Worm (Caenorhabditis elegans) whole organism, L3 larva: ENCODE data around the gene T26C5.3.

Source experiments
- R02D3.7 ChIP-seq: fragments of 150-350 bp; optimal IDR thresholded peaks from 2 replicates; lab custom pipeline; 2014; ENCODE audit warnings: missing biosample characterization, missing genetic modification characterization
- ZK546.5 ChIP-seq: sonication (generic microtip); optimal IDR thresholded peaks from 2 replicates; lab custom pipeline; 2017; ENCODE audit warnings: missing biosample characterization, missing genetic modification characterization
- aly-2 ChIP-seq: fragments of 150-350 bp; optimal IDR thresholded peaks from 2 replicates; lab custom pipeline; 2014; ENCODE audit warnings: missing biosample characterization, missing genetic modification characterization
- ama-1 ChIP-seq: fragments of 150-350 bp; optimal IDR thresholded peaks from 2 replicates; lab custom pipeline; 2018
- ceh-28 ChIP-seq: fragments of 150-350 bp; optimal IDR thresholded peaks from 2 replicates; lab custom pipeline; 2014; ENCODE audit warnings: missing biosample characterization, missing genetic modification reagents, missing genetic modification characterization
- ceh-82 ChIP-seq: fragments of 150-350 bp; optimal IDR thresholded peaks from 2 replicates; lab custom pipeline; 2014; ENCODE audit warnings: missing biosample characterization, missing genetic modification characterization
- daf-12 ChIP-seq: fragments of 150-350 bp; optimal IDR thresholded peaks from 2 replicates; lab custom pipeline; 2014; ENCODE audit warnings: missing biosample characterization, missing genetic modification reagents, missing genetic modification characterization
- egl-27 ChIP-seq: sonication (generic microtip); optimal IDR thresholded peaks from 4 replicates; lab custom pipeline; 2017; ENCODE audit warnings: missing biosample characterization, missing genetic modification reagents, missing genetic modification characterization
- egl-5 ChIP-seq: fragments of 150-350 bp; optimal IDR thresholded peaks from 2 replicates; lab custom pipeline; 2017; ENCODE audit warnings: missing biosample characterization, missing genetic modification reagents, missing genetic modification characterization, inconsistent platforms
- elt-2 ChIP-seq: sonication (generic microtip); optimal IDR thresholded peaks from 2 replicates; lab custom pipeline; 2016; ENCODE audit warnings: missing genetic modification reagents, mild to moderate bottlenecking, missing genetic modification characterization, missing compliant biosample characterization
- elt-3 ChIP-seq, 3 experiments: fragments of 150-350 bp in 1 of 3; sonication (generic microtip) in 2 of 3; optimal IDR thresholded peaks; 2 replicates in 2 of 3; 4 replicates in 1 of 3; lab custom pipeline; 2014 to 2017; ENCODE audit warnings: missing biosample characterization in 3 of 3, missing genetic modification characterization in 3 of 3
- eor-1 ChIP-seq, 2 experiments: fragments of 150-350 bp; optimal IDR thresholded peaks; 2 replicates each; lab custom pipeline; 2014 to 2018; ENCODE audit warnings: missing biosample characterization in 2 of 2, missing genetic modification characterization in 2 of 2
- fkh-10 ChIP-seq: sonication (generic microtip); optimal IDR thresholded peaks from 2 replicates; lab custom pipeline; 2017; ENCODE audit warnings: missing biosample characterization, missing genetic modification reagents, missing genetic modification characterization
- fkh-2 ChIP-seq: fragments of 150-350 bp; optimal IDR thresholded peaks from 2 replicates; lab custom pipeline; 2014; ENCODE audit warnings: missing biosample characterization, missing genetic modification reagents, missing genetic modification characterization
- fos-1 ChIP-seq: fragments of 150-350 bp; optimal IDR thresholded peaks from 2 replicates; lab custom pipeline; 2014; ENCODE audit warnings: missing biosample characterization, missing genetic modification characterization
- jun-1 ChIP-seq: fragments of 150-350 bp; optimal IDR thresholded peaks from 2 replicates; lab custom pipeline; 2014; ENCODE audit warnings: missing biosample characterization, missing genetic modification reagents, missing genetic modification characterization
- lin-15B ChIP-seq: fragments of 150-350 bp; optimal IDR thresholded peaks from 2 replicates; lab custom pipeline; 2014; ENCODE audit warnings: missing biosample characterization, missing genetic modification characterization
- lin-39 ChIP-seq: fragments of 150-350 bp; optimal IDR thresholded peaks from 2 replicates; lab custom pipeline; 2018; ENCODE audit warnings: missing biosample characterization, missing genetic modification reagents, missing genetic modification characterization
- lsy-12 ChIP-seq: sonication (generic microtip); optimal IDR thresholded peaks from 2 replicates; lab custom pipeline; 2016; ENCODE audit warnings: mild to moderate bottlenecking, missing genetic modification characterization, missing compliant biosample characterization
- mdl-1 ChIP-seq: fragments of 150-350 bp; optimal IDR thresholded peaks from 2 replicates; lab custom pipeline; 2014; ENCODE audit warnings: missing biosample characterization, missing genetic modification characterization
- mml-1 ChIP-seq: fragments of 150-350 bp; sonication (generic microtip); optimal IDR thresholded peaks from 3 replicates; lab custom pipeline; 2014; ENCODE audit warnings: missing biosample characterization, missing genetic modification characterization
- nhr-11 ChIP-seq: fragments of 150-350 bp; optimal IDR thresholded peaks from 2 replicates; lab custom pipeline; 2014; ENCODE audit warnings: missing biosample characterization, missing genetic modification characterization
- nhr-23 ChIP-seq: fragments of 150-350 bp; optimal IDR thresholded peaks from 2 replicates; lab custom pipeline; 2014; ENCODE audit warnings: missing biosample characterization, missing genetic modification reagents, missing genetic modification characterization
- nhr-237 ChIP-seq: fragments of 150-350 bp; optimal IDR thresholded peaks from 2 replicates; lab custom pipeline; 2014; ENCODE audit warnings: missing biosample characterization, missing genetic modification characterization
- nhr-25 ChIP-seq: sonication (generic microtip); optimal IDR thresholded peaks from 2 replicates; lab custom pipeline; 2017; ENCODE audit warnings: missing biosample characterization, missing genetic modification characterization
- nhr-28 ChIP-seq: fragments of 150-350 bp; optimal IDR thresholded peaks from 2 replicates; lab custom pipeline; 2014; ENCODE audit warnings: missing biosample characterization, missing genetic modification characterization
- nhr-43 ChIP-seq: sonication (generic microtip); optimal IDR thresholded peaks from 2 replicates; lab custom pipeline; 2016; ENCODE audit warnings: mild to moderate bottlenecking, missing genetic modification characterization, missing compliant biosample characterization; ENCODE audit not compliant: poor library complexity, severe bottlenecking
- nhr-76 ChIP-seq: fragments of 150-350 bp; sonication (generic microtip); optimal IDR thresholded peaks from 5 replicates; lab custom pipeline; 2014; ENCODE audit warnings: missing biosample characterization, missing genetic modification characterization
- nhr-77 ChIP-seq: fragments of 150-350 bp; optimal IDR thresholded peaks from 2 replicates; lab custom pipeline; 2014; ENCODE audit warnings: missing biosample characterization, missing genetic modification characterization
- pha-4 ChIP-seq: fragments of 150-350 bp; optimal IDR thresholded peaks from 2 replicates; lab custom pipeline; 2014; ENCODE audit warnings: missing biosample characterization, missing genetic modification reagents, missing genetic modification characterization
- pqm-1 ChIP-seq: fragments of 150-350 bp; optimal IDR thresholded peaks from 2 replicates; lab custom pipeline; 2017; ENCODE audit warnings: missing biosample characterization, missing genetic modification characterization, inconsistent platforms
- skn-1 ChIP-seq: fragments of 150-350 bp; optimal IDR thresholded peaks from 2 replicates; lab custom pipeline; 2014; ENCODE audit warnings: missing biosample characterization, missing genetic modification characterization
- snpc-4 ChIP-seq: fragments of 150-350 bp; optimal IDR thresholded peaks from 2 replicates; lab custom pipeline; 2014; ENCODE audit warnings: missing biosample characterization, missing genetic modification characterization
- unc-39 ChIP-seq: sonication (generic microtip); optimal IDR thresholded peaks from 4 replicates; lab custom pipeline; 2017; ENCODE audit warnings: missing biosample characterization, missing genetic modification characterization
- ztf-11 ChIP-seq: fragments of 150-350 bp; optimal IDR thresholded peaks from 2 replicates; lab custom pipeline; 2014; ENCODE audit warnings: missing biosample characterization, missing genetic modification characterization

Gene T26C5.3

DNA sequence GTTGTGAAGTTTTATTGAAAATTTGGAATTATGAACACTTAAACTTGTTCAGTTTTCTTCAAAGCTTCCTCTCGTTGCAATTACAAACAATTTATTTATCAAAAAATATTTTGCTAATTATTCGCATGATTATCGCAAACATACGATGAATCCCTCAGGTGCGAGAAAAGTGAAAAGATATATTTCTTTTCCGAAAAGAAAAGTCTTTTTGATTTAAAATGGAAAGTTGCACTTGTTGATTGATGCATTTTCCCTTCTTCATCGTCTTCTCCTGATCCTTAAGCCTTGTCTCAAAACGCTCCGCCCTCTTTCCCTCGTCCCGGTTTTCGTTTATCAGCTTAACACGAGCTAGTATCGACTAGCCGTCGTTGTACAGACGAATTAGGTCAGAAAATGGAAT, 3.9 kb upstream of the T26C5.3 start:
- no peak for TF ChIP-seq elt-3 (tag; optimal IDR thresholded peaks at IDR 0.05; lab: Kevin White, UChicago)
- peak; percentile 34 for TF ChIP-seq nhr-43 (tag; lab: Kevin White, UChicago)
- TF ChIP-seq fos-1: no peak
- TF ChIP-seq nhr-23 (tag; lab: Kevin White, UChicago): peak; percentile 16
- no peak for TF ChIP-seq snpc-4 (tag; lab: Kevin White, UChicago)
- TF ChIP-seq lsy-12 (tag; lab: Kevin White, UChicago): no peak

DNA sequence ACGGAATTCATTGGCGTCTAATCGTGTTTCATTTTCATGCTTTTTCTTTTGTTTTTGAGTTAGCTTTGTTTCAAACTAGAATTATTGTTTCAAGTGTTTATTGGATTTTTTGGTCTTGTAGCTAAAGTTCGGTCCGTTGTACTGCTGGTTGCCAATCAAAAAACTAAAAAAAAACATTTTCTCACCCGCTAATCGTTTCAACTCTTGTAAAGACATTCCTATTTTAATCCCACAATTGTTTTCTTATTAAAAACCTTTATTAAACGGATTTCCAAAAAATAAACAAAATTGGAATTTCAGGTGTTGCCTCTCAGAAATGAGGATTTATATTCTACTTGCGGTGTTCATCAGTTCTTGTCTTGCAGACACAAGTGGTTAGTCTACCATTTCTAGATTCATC, 3.5 kb upstream of the T26C5.3 start, which contains the start of gene T26C5.2:
Gene T26C5.2, plus strand, starts transcription at position 301 of the 400 bp plus-strand sequence.
- TF ChIP-seq mml-1 (tag; lab: Kevin White, UChicago) (no peak), nhr-25 (no peak), fos-1 (no peak), snpc-4 (tag; lab: Kevin White, UChicago) (no peak), R02D3.7 (tag; lab: Kevin White, UChicago) (no peak), nhr-23 (tag; lab: Kevin White, UChicago) (no peak), lin-15B (tag; lab: Kevin White, UChicago) (no peak), aly-2 (no peak), egl-27 (tag; lab: Kevin White, UChicago) (no peak), ceh-28 (tag; lab: Kevin White, UChicago) (no peak), fkh-10 (GFP tag; lab: Kevin White, UChicago) (no peak), ZK546.5 (tag; lab: Kevin White, UChicago) (no peak), egl-5 (tag; lab: Kevin White, UChicago) (no peak), daf-12 (tag; lab: Kevin White, UChicago) (no peak), mdl-1 (tag; lab: Kevin White, UChicago) (no peak), unc-39 (tag; lab: Kevin White, UChicago) (no peak), skn-1 (tag; lab: Kevin White, UChicago) (no peak), nhr-11 (tag; lab: Kevin White, UChicago) (no peak), lin-39 (no peak), nhr-76 (no peak)

DNA sequence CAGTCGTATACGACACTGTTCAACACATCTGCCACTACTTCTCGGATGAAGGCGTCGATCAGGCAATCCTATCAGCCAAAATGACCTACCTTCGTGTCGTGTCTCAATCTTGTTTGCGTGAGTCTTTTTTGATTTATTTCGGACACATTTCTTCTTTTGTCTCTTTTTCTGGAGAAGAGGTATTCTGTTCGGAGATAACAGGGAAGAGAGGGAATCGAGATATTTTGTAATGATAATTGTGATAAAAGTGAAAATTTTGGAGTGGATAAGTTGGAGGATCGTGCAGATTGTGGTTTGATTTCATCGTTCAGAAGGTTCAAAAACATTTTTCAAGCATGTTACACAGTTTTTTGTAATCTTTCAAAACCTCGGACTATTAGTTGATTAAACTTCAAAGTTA, 2.6 kb upstream of the T26C5.3 start:
- no peak for TF ChIP-seq nhr-77
- peak; percentile 51 for TF ChIP-seq nhr-43 (tag; lab: Kevin White, UChicago)

DNA sequence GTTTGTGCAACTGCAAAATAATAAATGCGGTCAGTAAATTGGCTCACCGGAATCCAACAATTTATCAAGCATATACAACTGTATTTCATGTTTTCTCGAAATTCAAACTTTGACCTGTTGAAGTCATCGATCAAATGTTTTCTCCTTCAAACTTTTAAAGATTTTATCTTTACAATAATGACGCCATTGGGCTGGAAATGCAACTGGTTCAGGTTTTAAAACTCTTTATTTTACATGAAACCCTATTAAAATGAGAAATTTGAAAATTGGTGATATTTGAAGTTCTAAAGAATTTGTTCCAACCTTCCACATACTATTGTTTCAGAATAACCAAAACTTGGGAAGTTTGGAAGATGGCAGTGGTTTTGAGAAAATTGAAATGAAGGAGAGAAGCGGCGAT, 589 bp downstream of the T26C5.3 start:
- no peak for TF ChIP-seq nhr-43 (tag; lab: Kevin White, UChicago)
- TF ChIP-seq snpc-4 (tag; lab: Kevin White, UChicago): no peak
- TF ChIP-seq egl-27 (tag; lab: Kevin White, UChicago): no peak
- no peak for TF ChIP-seq ceh-28 (tag; lab: Kevin White, UChicago)
- TF ChIP-seq nhr-23 (tag; lab: Kevin White, UChicago): no peak
- TF ChIP-seq egl-5 (tag; lab: Kevin White, UChicago): no peak
- no peak for TF ChIP-seq nhr-28 (tag; lab: Kevin White, UChicago)
- TF ChIP-seq skn-1 (tag; lab: Kevin White, UChicago): no peak
- TF ChIP-seq fkh-2 (tag; lab: Kevin White, UChicago): no peak
- TF ChIP-seq pha-4: no peak
- no peak for TF ChIP-seq nhr-237
- TF ChIP-seq eor-1 (tag; optimal IDR thresholded peaks at IDR 0.05; lab: Kevin White, UChicago): no peak
- TF ChIP-seq daf-12 (tag; lab: Kevin White, UChicago): no peak

DNA sequence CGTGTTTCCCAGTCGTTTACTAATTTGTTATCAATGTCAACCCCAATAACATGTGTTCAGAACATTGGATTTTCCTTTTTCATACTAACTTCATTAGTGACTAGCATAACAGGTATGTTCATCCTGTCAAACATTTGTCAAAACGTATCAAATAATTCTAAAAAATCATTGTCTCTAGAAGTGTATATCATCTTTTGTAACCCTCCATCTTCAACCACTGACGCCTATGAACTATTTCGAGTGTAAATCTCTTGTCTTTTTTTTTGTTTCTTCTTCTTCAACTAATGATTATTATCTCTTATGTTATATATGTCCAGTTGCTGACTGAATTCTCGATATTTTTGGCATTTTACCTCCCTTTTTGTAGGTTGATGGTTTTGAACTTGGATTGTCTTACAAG, 1.3 kb downstream of the T26C5.3 start:
- no peak for TF ChIP-seq lin-39
- no peak for TF ChIP-seq nhr-43 (tag; lab: Kevin White, UChicago)
- no peak for TF ChIP-seq elt-2 (tag; lab: Kevin White, UChicago)
- no peak for TF ChIP-seq pqm-1 (tag; lab: Kevin White, UChicago)
- TF ChIP-seq pha-4: no peak
- TF ChIP-seq skn-1 (tag; lab: Kevin White, UChicago): no peak
- TF ChIP-seq elt-3 (tag; optimal IDR thresholded peaks at IDR 0.05; lab: Kevin White, UChicago): no peak
- no peak for TF ChIP-seq R02D3.7 (tag; lab: Kevin White, UChicago)
- TF ChIP-seq jun-1: no peak
- no peak for TF ChIP-seq nhr-28 (tag; lab: Kevin White, UChicago)
- TF ChIP-seq ztf-11: no peak
- no peak for TF ChIP-seq ceh-82 (tag; lab: Kevin White, UChicago)
- TF ChIP-seq nhr-23 (tag; lab: Kevin White, UChicago): no peak
- TF ChIP-seq snpc-4 (tag; lab: Kevin White, UChicago): no peak
- TF ChIP-seq fkh-10 (GFP tag; lab: Kevin White, UChicago): no peak
- TF ChIP-seq ama-1 (lab: Kevin White, UChicago): no peak
- TF ChIP-seq eor-1 (tag; optimal IDR thresholded peaks at IDR 0.05; lab: Kevin White, UChicago): no peak
- TF ChIP-seq fkh-2 (tag; lab: Kevin White, UChicago): no peak
- no peak for TF ChIP-seq unc-39 (tag; lab: Kevin White, UChicago)
- TF ChIP-seq, all 47 proteins: peak for 0
